Fruit fly (Drosophila melanogaster) whole organism, embryonic: ENCODE results near the gene Reg-2.

Source experiments
- Ada2b ChIP-seq: fragments of 200-800 bp; sonication (Bioruptor generic); IDR thresholded peaks from 2 replicates; pipeline ENCODE4 v1.3.6; 2022; ENCODE audit warnings: missing biosample characterization, missing genetic modification characterization
- Blimp-1 ChIP-seq: fragments of 200-800 bp; sonication (Bioruptor generic); optimal IDR thresholded peaks from 3 replicates; lab custom pipeline; 2018; ENCODE audit warnings: missing biosample characterization, missing genetic modification characterization, mild to moderate bottlenecking, moderate library complexity, missing genetic modification reagents
- C15 ChIP-seq: fragments of 200-800 bp; sonication (Bioruptor generic); IDR thresholded peaks from 3 replicates; pipeline ENCODE4 v1.3.6; 2022; ENCODE audit warnings: missing biosample characterization, missing genetic modification characterization
- CG10565 ChIP-seq: fragments of 200-800 bp; sonication (Bioruptor generic); optimal IDR thresholded peaks from 3 replicates; lab custom pipeline; 2016; ENCODE audit warnings: missing biosample characterization, mild to moderate bottlenecking, missing genetic modification characterization
- CG11247 ChIP-seq: fragments of 200-800 bp; sonication (Bioruptor generic); IDR thresholded peaks from 2 replicates; pipeline ENCODE4 v1.3.6; 2022; ENCODE audit warnings: missing biosample characterization, missing genetic modification characterization
- CG13296 ChIP-seq: fragments of 200-800 bp; sonication (Bioruptor generic); optimal IDR thresholded peaks from 3 replicates; lab custom pipeline; 2018; ENCODE audit warnings: missing biosample characterization, mild to moderate bottlenecking, missing genetic modification characterization
- CG14441 ChIP-seq: fragments of 200-800 bp; sonication (Bioruptor generic); IDR thresholded peaks from 2 replicates; pipeline ENCODE4 v1.3.6; 2022; ENCODE audit warnings: missing biosample characterization, missing genetic modification characterization
- CG17328 ChIP-seq: fragments of 200-800 bp; sonication (Bioruptor generic); IDR thresholded peaks from 2 replicates; pipeline ENCODE4 v1.3.6; 2022; ENCODE audit warnings: missing biosample characterization, missing genetic modification characterization
- CG18764 ChIP-seq: fragments of 200-800 bp; sonication (Bioruptor generic); optimal IDR thresholded peaks from 3 replicates; lab custom pipeline; 2016; ENCODE audit warnings: missing biosample characterization, missing genetic modification characterization
- CG2875 ChIP-seq: fragments of 200-800 bp; sonication (Bioruptor generic); optimal IDR thresholded peaks from 2 replicates; lab custom pipeline; 2017; ENCODE audit warnings: missing biosample characterization, mild to moderate bottlenecking, missing genetic modification characterization, missing genetic modification reagents
- CG3065 ChIP-seq: fragments of 200-800 bp; sonication (Bioruptor generic); optimal IDR thresholded peaks from 2 replicates; lab custom pipeline; 2016; ENCODE audit warnings: missing biosample characterization, missing genetic modification characterization
- CG31441 ChIP-seq: fragments of 200-800 bp; sonication (Bioruptor generic); IDR thresholded peaks from 2 replicates; pipeline ENCODE4 v1.3.6; 2022; ENCODE audit warnings: missing biosample characterization, missing genetic modification characterization
- CG34422 ChIP-seq: fragments of 200-800 bp; sonication (Bioruptor generic); IDR thresholded peaks from 3 replicates; pipeline ENCODE4 v1.3.6; 2022; ENCODE audit warnings: missing biosample characterization, missing genetic modification characterization
- CG3838 ChIP-seq: fragments of 200-800 bp; sonication (Bioruptor generic); optimal IDR thresholded peaks from 3 replicates; lab custom pipeline; 2016; ENCODE audit warnings: missing biosample characterization, missing genetic modification characterization
- CG5180 ChIP-seq: fragments of 200-800 bp; sonication (Bioruptor generic); optimal IDR thresholded peaks from 3 replicates; lab custom pipeline; 2017; ENCODE audit warnings: missing biosample characterization, missing genetic modification characterization, mild to moderate bottlenecking, moderate library complexity, missing genetic modification reagents
- CG6175 ChIP-seq: fragments of 200-800 bp; sonication (Bioruptor generic); IDR thresholded peaks from 3 replicates; pipeline ENCODE4 v1.3.6; 2022; ENCODE audit warnings: missing biosample characterization, missing genetic modification characterization
- CG6813 ChIP-seq: fragments of 200-800 bp; sonication (Bioruptor generic); optimal IDR thresholded peaks from 2 replicates; lab custom pipeline; 2017; ENCODE audit warnings: missing biosample characterization, missing genetic modification characterization, mild to moderate bottlenecking, moderate library complexity, missing genetic modification reagents
- CG7556 ChIP-seq: fragments of 200-800 bp; sonication (Bioruptor generic); optimal IDR thresholded peaks from 2 replicates; lab custom pipeline; 2017; ENCODE audit warnings: missing biosample characterization, mild to moderate bottlenecking, missing genetic modification characterization
- CG7839 ChIP-seq: fragments of 200-800 bp; sonication (Bioruptor generic); optimal IDR thresholded peaks from 3 replicates; lab custom pipeline; 2018; ENCODE audit warnings: missing biosample characterization, mild to moderate bottlenecking, missing genetic modification characterization, moderate library complexity
- CG7928 ChIP-seq: fragments of 200-800 bp; sonication (Bioruptor generic); optimal IDR thresholded peaks from 2 replicates; lab custom pipeline; 2017; ENCODE audit warnings: missing biosample characterization, mild to moderate bottlenecking, missing genetic modification characterization
- CG8924 ChIP-seq: fragments of 200-800 bp; optimal IDR thresholded peaks from 3 replicates; lab custom pipeline; 2019; ENCODE audit warnings: missing biosample characterization, mild to moderate bottlenecking, missing genetic modification characterization, moderate library complexity
- CG8944 ChIP-seq: fragments of 200-800 bp; sonication (Bioruptor generic); optimal IDR thresholded peaks from 3 replicates; lab custom pipeline; 2016; ENCODE audit warnings: missing biosample characterization, missing genetic modification characterization
- CG9876 ChIP-seq: fragments of 200-800 bp; sonication (Bioruptor generic); optimal IDR thresholded peaks from 2 replicates; lab custom pipeline; 2016; ENCODE audit warnings: missing biosample characterization, missing genetic modification characterization
- CrebB ChIP-seq: fragments of 200-800 bp; sonication (Bioruptor generic); optimal IDR thresholded peaks from 3 replicates; lab custom pipeline; 2018; ENCODE audit warnings: missing biosample characterization, mild to moderate bottlenecking, missing genetic modification characterization
- Dek ChIP-seq: fragments of 200-800 bp; sonication (Bioruptor generic); optimal IDR thresholded peaks from 3 replicates; lab custom pipeline; 2019; ENCODE audit warnings: missing biosample characterization, mild to moderate bottlenecking, missing genetic modification characterization, moderate library complexity
- Hr78 ChIP-seq, 2 experiments: fragments of 200-800 bp in 1 of 2; fragments of >200 bp in 1 of 2; sonication (Bioruptor generic) in 1 of 2; optimal IDR thresholded peaks; 2 replicates each; lab custom pipeline; 2017 to 2019; ENCODE audit warnings: missing biosample characterization in 2 of 2, missing genetic modification characterization in 2 of 2, mild to moderate bottlenecking in 1 of 2, moderate library complexity in 1 of 2
- MTF-1 ChIP-seq: fragments of 200-800 bp; sonication (Bioruptor generic); optimal IDR thresholded peaks from 2 replicates; lab custom pipeline; 2018; ENCODE audit warnings: missing biosample characterization, mild to moderate bottlenecking, missing genetic modification characterization, borderline replicate concordance
- Mes4 ChIP-seq: fragments of 200-800 bp; sonication (Bioruptor generic); optimal IDR thresholded peaks from 2 replicates; lab custom pipeline; 2016; ENCODE audit warnings: missing biosample characterization, missing genetic modification characterization
- Mrtf ChIP-seq: fragments of 200-800 bp; sonication (Bioruptor generic); IDR thresholded peaks from 3 replicates; pipeline ENCODE4 v1.3.6; 2022; ENCODE audit warnings: missing biosample characterization, missing genetic modification characterization
- NFAT ChIP-seq: fragments of 200-800 bp; sonication (Bioruptor generic); IDR thresholded peaks from 2 replicates; pipeline ENCODE4 v1.3.6; 2022; ENCODE audit warnings: missing biosample characterization, missing genetic modification characterization
- Oaz ChIP-seq: fragments of 200-800 bp; sonication (Bioruptor generic); IDR thresholded peaks from 2 replicates; pipeline ENCODE4 v1.3.6; 2022; ENCODE audit warnings: missing biosample characterization, missing genetic modification characterization
- PHDP ChIP-seq: fragments of 200-800 bp; sonication (Bioruptor generic); optimal IDR thresholded peaks from 3 replicates; lab custom pipeline; 2018; ENCODE audit warnings: missing biosample characterization, mild to moderate bottlenecking, missing genetic modification characterization, moderate library complexity
- Rx ChIP-seq: fragments of 200-800 bp; sonication (Bioruptor generic); IDR thresholded peaks from 2 replicates; pipeline ENCODE4 v1.3.6; 2022; ENCODE audit warnings: missing biosample characterization, missing genetic modification characterization
- abd-A ChIP-seq: fragments of 200-800 bp; sonication (Bioruptor generic); optimal IDR thresholded peaks from 3 replicates; lab custom pipeline; 2019; ENCODE audit warnings: missing biosample characterization, mild to moderate bottlenecking, missing genetic modification characterization, moderate library complexity
- ase ChIP-seq: fragments of 200-800 bp; sonication (Bioruptor generic); IDR thresholded peaks from 3 replicates; pipeline ENCODE4 v1.3.6; 2022; ENCODE audit warnings: missing biosample characterization, missing genetic modification characterization
- chn ChIP-seq: fragments of 200-800 bp; sonication (Bioruptor generic); optimal IDR thresholded peaks from 2 replicates; lab custom pipeline; 2016; ENCODE audit warnings: missing biosample characterization, missing genetic modification characterization
- ems ChIP-seq: fragments of 200-800 bp; sonication (Bioruptor generic); optimal IDR thresholded peaks from 3 replicates; lab custom pipeline; 2016; ENCODE audit warnings: missing biosample characterization, missing genetic modification characterization
- grau ChIP-seq: fragments of 200-800 bp; optimal IDR thresholded peaks from 3 replicates; lab custom pipeline; 2019; ENCODE audit warnings: missing biosample characterization, mild to moderate bottlenecking, missing genetic modification characterization, moderate library complexity
- nmo ChIP-seq: fragments of 200-800 bp; sonication (Bioruptor generic); optimal IDR thresholded peaks from 2 replicates; lab custom pipeline; 2018; ENCODE audit warnings: missing biosample characterization, mild to moderate bottlenecking, missing genetic modification characterization, moderate library complexity
- oc ChIP-seq: fragments of 200-800 bp; sonication (Bioruptor generic); optimal IDR thresholded peaks from 2 replicates; lab custom pipeline; 2018; ENCODE audit warnings: missing biosample characterization, mild to moderate bottlenecking, missing genetic modification characterization, moderate library complexity
- onecut ChIP-seq: fragments of 200-800 bp; sonication (Bioruptor generic); IDR thresholded peaks from 2 replicates; pipeline ENCODE4 v1.3.6; 2022; ENCODE audit warnings: missing biosample characterization, missing genetic modification characterization
- otp ChIP-seq: fragments of 200-800 bp; sonication (Bioruptor generic); IDR thresholded peaks from 3 replicates; pipeline ENCODE4, ENCODE4 v1.3.6; 2022; ENCODE audit warnings: missing biosample characterization, missing genetic modification characterization
- run ChIP-seq: fragments of 200-800 bp; sonication (Bioruptor generic); optimal IDR thresholded peaks from 3 replicates; lab custom pipeline; 2018; ENCODE audit warnings: missing biosample characterization, mild to moderate bottlenecking, missing genetic modification characterization
- scrt ChIP-seq: fragments of 200-800 bp; sonication (Bioruptor generic); optimal IDR thresholded peaks from 2 replicates; lab custom pipeline; 2018; ENCODE audit warnings: missing biosample characterization, mild to moderate bottlenecking, missing genetic modification characterization, moderate library complexity
- trh ChIP-seq: fragments of 200-800 bp; sonication (Bioruptor generic); optimal IDR thresholded peaks from 2 replicates; lab custom pipeline; 2016; ENCODE audit warnings: missing biosample characterization, missing genetic modification characterization
- twi ChIP-seq: fragments of 200-800 bp; optimal IDR thresholded peaks from 2 replicates; lab custom pipeline; 2019; ENCODE audit warnings: missing biosample characterization, mild to moderate bottlenecking, missing genetic modification characterization, moderate library complexity
- unpg ChIP-seq: fragments of 200-800 bp; sonication (Bioruptor generic); optimal IDR thresholded peaks from 3 replicates; lab custom pipeline; 2018; ENCODE audit warnings: missing biosample characterization, mild to moderate bottlenecking, missing genetic modification characterization, moderate library complexity
- z ChIP-seq: fragments of 200-800 bp; sonication (Bioruptor generic); IDR thresholded peaks from 3 replicates; pipeline ENCODE4 v1.3.6; 2022; ENCODE audit warnings: missing biosample characterization, missing genetic modification characterization
- zfh1 ChIP-seq: fragments of 200-800 bp; sonication (Bioruptor generic); IDR thresholded peaks from 3 replicates; pipeline ENCODE4 v1.3.6; 2022; ENCODE audit warnings: missing biosample characterization, missing genetic modification characterization

Gene Reg-2

DNA sequence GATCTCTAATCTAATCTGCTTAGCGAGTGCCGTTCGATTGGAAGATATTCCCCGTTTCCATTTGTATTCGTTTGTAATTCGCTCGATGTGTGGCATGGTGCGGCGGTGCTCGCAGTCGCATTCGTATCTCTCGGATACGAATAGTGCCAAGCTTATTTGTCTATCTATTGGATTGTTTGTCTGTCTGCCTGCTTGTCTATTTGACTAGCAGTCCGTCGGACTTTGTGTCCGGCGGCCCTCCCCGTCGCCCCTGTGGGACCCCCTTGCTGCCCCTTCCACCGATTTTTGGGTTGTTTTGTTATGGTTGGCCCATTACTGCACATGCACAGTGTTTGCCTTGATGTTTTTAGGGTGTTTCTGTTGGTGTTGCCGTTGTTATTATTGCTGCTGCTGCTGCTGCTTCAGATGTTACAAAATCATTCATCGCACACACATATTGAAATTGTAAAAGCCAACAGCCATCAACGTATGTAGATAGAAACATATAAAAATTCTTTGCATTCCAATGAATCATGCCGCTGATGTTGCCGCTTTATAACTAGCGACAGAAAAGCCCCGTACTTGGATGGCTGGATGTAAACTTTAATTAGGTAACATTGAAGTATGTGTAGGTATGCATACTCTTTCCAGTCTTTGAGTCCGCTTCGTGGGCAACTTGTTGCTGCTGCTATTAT is 8.5 kb upstream of the Reg-2 start (continued):
- TF ChIP-seq CG11247 (GFP tag; lab: Robert Waterston, UW) (0 out of 2 replicates have a peak, but pooled peaks have one; percentile 21), CG6175 (peak; percentile 43; the same call in 2 of the 3 replicates), CG8924 (tag; lab: Kevin White, UChicago) (no peak), PHDP (no peak), otp (GFP tag; lab: Robert Waterston, UW) (peak; percentile 83), C15 (GFP tag; lab: Robert Waterston, UW) (no peak), CG3838 (GFP tag; lab: Kevin White, UChicago) (no peak), onecut (GFP tag; lab: Robert Waterston, UW) (peak; percentile 31; the same call in 1 of the 2 replicates), z (GFP tag; lab: Robert Waterston, UW) (peak; percentile 62; the same call in 1 of the 3 replicates), CG18764 (GFP tag; lab: Kevin White, UChicago) (peak; percentile 1), CG7928 (no peak), chn (no peak), ase (GFP tag; lab: Robert Waterston, UW) (peak; percentile 39; the same call in 1 of the 3 replicates), ems (GFP tag; lab: Kevin White, UChicago) (no peak), CG3065 (no peak), CG7839 (tag; lab: Kevin White, UChicago) (no peak), NFAT (GFP tag; lab: Robert Waterston, UW) (0 out of 2 replicates have a peak, but pooled peaks have one; percentile 9), Mrtf (GFP tag; lab: Robert Waterston, UW) (no peak), zfh1 (peak; percentile 75), MTF-1 (GFP tag; lab: Kevin White, UChicago) (peak; percentile 47), CG9876 (GFP tag; lab: Kevin White, UChicago) (no peak), Rx (GFP tag; lab: Robert Waterston, UW) (no peak), trh (GFP tag; lab: Kevin White, UChicago) (no peak), scrt (GFP tag; lab: Kevin White, UChicago) (no peak), grau (tag; lab: Kevin White, UChicago) (no peak), CG5180 (peak; percentile 41), Hr78 (GFP tag; optimal IDR thresholded peaks at IDR 0.05; lab: Kevin White, UChicago) (no peak), Mes4 (no peak), CG14441 (peak; percentile 25; the same call in 1 of the 2 replicates), CG8944 (GFP tag; lab: Kevin White, UChicago) (no peak), Ada2b (no peak), abd-A (tag; lab: Kevin White, UChicago) (peak; percentile 11), twi (tag; lab: Kevin White, UChicago) (peak; percentile 6), CG7556 (GFP tag; lab: Kevin White, UChicago) (no peak), CG17328 (peak; percentile 12; the same call in 1 of the 2 replicates), nmo (GFP tag; lab: Kevin White, UChicago) (no peak), CrebB (tag; lab: Kevin White, UChicago) (peak; percentile 15), unpg (GFP tag; lab: Kevin White, UChicago) (peak; percentile 16), CG13296 (no peak), Blimp-1 (GFP tag; lab: Kevin White, UChicago) (peak; percentile 4), CG31441 (no peak), CG34422 (no peak), CG2875 (GFP tag; lab: Kevin White, UChicago) (peak; percentile 74), oc (tag; lab: Kevin White, UChicago) (peak; percentile 89), run (no peak), CG10565 (no peak), Oaz (GFP tag; lab: Robert Waterston, UW) (0 out of 2 replicates have a peak, but pooled peaks have one; percentile 34), Dek (tag; lab: Kevin White, UChicago) (no peak), CG6813 (GFP tag; lab: Kevin White, UChicago) (peak; percentile 73)
